Fruit fly (Drosophila melanogaster) whole organism, embryonic: Measurements from ENCODE around the gene Sirt6.

ENCODE experiments used
- Aef1 ChIP-seq: fragments of 200-800 bp; sonication (Bioruptor generic); IDR thresholded peaks from 3 replicates; pipeline ENCODE4 v1.3.6; 2022; ENCODE audit warnings: missing biosample characterization, missing genetic modification characterization
- Awh ChIP-seq: fragments of 200-800 bp; sonication (Bioruptor generic); IDR thresholded peaks from 2 replicates; pipeline ENCODE4, ENCODE4 v1.3.6; 2022; ENCODE audit warnings: missing biosample characterization, missing genetic modification characterization
- C15 ChIP-seq: fragments of 200-800 bp; sonication (Bioruptor generic); IDR thresholded peaks from 3 replicates; pipeline ENCODE4 v1.3.6; 2022; ENCODE audit warnings: missing biosample characterization, missing genetic modification characterization
- CG10431 ChIP-seq: fragments of 200-800 bp; sonication (Bioruptor generic); optimal IDR thresholded peaks from 3 replicates; lab custom pipeline; 2018; ENCODE audit warnings: missing biosample characterization, mild to moderate bottlenecking, missing genetic modification characterization
- CG1233 ChIP-seq: fragments of 200-800 bp; sonication (Bioruptor generic); optimal IDR thresholded peaks from 4 replicates; lab custom pipeline; 2018; ENCODE audit warnings: missing biosample characterization, mild to moderate bottlenecking, missing genetic modification characterization
- CG14710 ChIP-seq: fragments of 200-800 bp; sonication (Bioruptor generic); optimal IDR thresholded peaks from 3 replicates; lab custom pipeline; 2019; ENCODE audit warnings: missing biosample characterization, mild to moderate bottlenecking, missing genetic modification characterization, moderate library complexity
- CG15269 ChIP-seq: fragments of 200-800 bp; sonication (Bioruptor generic); optimal IDR thresholded peaks from 2 replicates; lab custom pipeline; 2018; ENCODE audit warnings: missing biosample characterization, mild to moderate bottlenecking, missing genetic modification characterization, moderate library complexity
- CG1529 ChIP-seq: fragments of 200-800 bp; sonication (Bioruptor generic); optimal IDR thresholded peaks from 3 replicates; lab custom pipeline; 2018; ENCODE audit warnings: missing biosample characterization, missing genetic modification characterization
- CG16779 ChIP-seq: fragments of 200-800 bp; sonication (Bioruptor generic); IDR thresholded peaks from 2 replicates; pipeline ENCODE4 v1.3.6; 2022; ENCODE audit warnings: missing biosample characterization, missing genetic modification characterization
- CG16863 ChIP-seq: fragments of 200-800 bp; sonication (Bioruptor generic); optimal IDR thresholded peaks from 3 replicates; lab custom pipeline; 2016; ENCODE audit warnings: missing biosample characterization, missing genetic modification characterization
- CG17359 ChIP-seq: fragments of 200-800 bp; sonication (Bioruptor generic); optimal IDR thresholded peaks from 3 replicates; lab custom pipeline; 2018; ENCODE audit warnings: missing biosample characterization, mild to moderate bottlenecking, missing genetic modification characterization, moderate library complexity
- CG17568 ChIP-seq: fragments of 200-800 bp; sonication (Bioruptor generic); optimal IDR thresholded peaks from 2 replicates; lab custom pipeline; 2018; ENCODE audit warnings: missing biosample characterization, mild to moderate bottlenecking, missing genetic modification characterization, moderate library complexity
- CG17802 ChIP-seq: fragments of 200-800 bp; sonication (Bioruptor generic); optimal IDR thresholded peaks from 2 replicates; lab custom pipeline; 2018; ENCODE audit warnings: missing biosample characterization, mild to moderate bottlenecking, missing genetic modification characterization, moderate library complexity
- CG1832 ChIP-seq: fragments of 200-800 bp; sonication (Bioruptor generic); optimal IDR thresholded peaks from 2 replicates; lab custom pipeline; 2017; ENCODE audit warnings: missing biosample characterization, mild to moderate bottlenecking, missing genetic modification characterization, inconsistent platforms
- CG2202 ChIP-seq: fragments of 200-800 bp; sonication (Bioruptor generic); optimal IDR thresholded peaks from 2 replicates; lab custom pipeline; 2018; ENCODE audit warnings: missing biosample characterization, mild to moderate bottlenecking, missing genetic modification characterization
- CG2678 ChIP-seq: fragments of 200-800 bp; sonication (Bioruptor generic); optimal IDR thresholded peaks from 3 replicates; lab custom pipeline; 2019; ENCODE audit warnings: missing biosample characterization, mild to moderate bottlenecking, missing genetic modification characterization, moderate library complexity
- CG2875 ChIP-seq: fragments of 200-800 bp; sonication (Bioruptor generic); optimal IDR thresholded peaks from 2 replicates; lab custom pipeline; 2017; ENCODE audit warnings: missing biosample characterization, mild to moderate bottlenecking, missing genetic modification characterization, missing genetic modification reagents
- CG30020 ChIP-seq: fragments of 200-800 bp; optimal IDR thresholded peaks from 2 replicates; lab custom pipeline; 2019; ENCODE audit warnings: missing biosample characterization, mild to moderate bottlenecking, missing genetic modification characterization, moderate library complexity
- CG30403 ChIP-seq: fragments of 200-800 bp; sonication (Bioruptor generic); optimal IDR thresholded peaks from 3 replicates; lab custom pipeline; 2016; ENCODE audit warnings: missing biosample characterization, missing genetic modification characterization
- CG31224 ChIP-seq: fragments of 200-800 bp; sonication (Bioruptor generic); IDR thresholded peaks from 2 replicates; pipeline ENCODE4 v1.3.6; 2022; ENCODE audit warnings: missing biosample characterization, missing genetic modification characterization
- CG4360 ChIP-seq: fragments of 200-800 bp; sonication (Bioruptor generic); IDR thresholded peaks from 2 replicates; pipeline ENCODE4 v1.3.6; 2022; ENCODE audit warnings: missing biosample characterization, missing genetic modification characterization
- CG5180 ChIP-seq: fragments of 200-800 bp; sonication (Bioruptor generic); optimal IDR thresholded peaks from 3 replicates; lab custom pipeline; 2017; ENCODE audit warnings: missing biosample characterization, missing genetic modification characterization, mild to moderate bottlenecking, moderate library complexity, missing genetic modification reagents
- CG7556 ChIP-seq: fragments of 200-800 bp; sonication (Bioruptor generic); optimal IDR thresholded peaks from 2 replicates; lab custom pipeline; 2017; ENCODE audit warnings: missing biosample characterization, mild to moderate bottlenecking, missing genetic modification characterization
- CG7963 ChIP-seq: fragments of 200-800 bp; sonication (Bioruptor generic); IDR thresholded peaks from 3 replicates; pipeline ENCODE4 v1.3.6; 2022; ENCODE audit warnings: missing biosample characterization, missing genetic modification characterization; ENCODE audit not compliant: partially characterized antibody
- CG9876 ChIP-seq: fragments of 200-800 bp; sonication (Bioruptor generic); optimal IDR thresholded peaks from 2 replicates; lab custom pipeline; 2016; ENCODE audit warnings: missing biosample characterization, missing genetic modification characterization
- CkIIα-i1 ChIP-seq: fragments of 200-800 bp; sonication (Bioruptor generic); IDR thresholded peaks from 2 replicates; pipeline ENCODE4 v1.3.6; 2022; ENCODE audit warnings: missing biosample characterization, missing genetic modification characterization
- Doc2 ChIP-seq: fragments of 200-800 bp; sonication (Bioruptor generic); IDR thresholded peaks from 2 replicates; pipeline ENCODE4 v1.3.6; 2022; ENCODE audit warnings: missing biosample characterization, missing genetic modification characterization
- Kr ChIP-seq: fragments of 200-800 bp; sonication (Bioruptor generic); optimal IDR thresholded peaks from 2 replicates; lab custom pipeline; 2017; ENCODE audit warnings: missing biosample characterization, mild to moderate bottlenecking, missing genetic modification characterization
- Optix ChIP-seq: fragments of 200-800 bp; sonication (Bioruptor generic); IDR thresholded peaks from 3 replicates; pipeline ENCODE4 v1.3.6; 2022; ENCODE audit warnings: missing biosample characterization, missing genetic modification characterization
- Rfx ChIP-seq: fragments of 200-800 bp; sonication (Bioruptor generic); IDR thresholded peaks from 2 replicates; pipeline ENCODE4 v1.3.6; 2022; ENCODE audit warnings: missing biosample characterization, missing genetic modification characterization
- Side ChIP-seq: fragments of 200-800 bp; sonication (Bioruptor generic); optimal IDR thresholded peaks from 2 replicates; lab custom pipeline; 2016; ENCODE audit warnings: missing biosample characterization, missing genetic modification characterization
- Spps ChIP-seq: fragments of 200-800 bp; sonication (Bioruptor generic); optimal IDR thresholded peaks from 2 replicates; lab custom pipeline; 2018; ENCODE audit warnings: missing biosample characterization, mild to moderate bottlenecking, missing genetic modification characterization
- Ssrp ChIP-seq: fragments of 200-800 bp; sonication (Bioruptor generic); optimal IDR thresholded peaks from 2 replicates; lab custom pipeline; 2018; ENCODE audit warnings: missing biosample characterization, mild to moderate bottlenecking, missing genetic modification characterization, moderate library complexity
- Trl ChIP-seq, 3 experiments: fragments of >200 bp in 2 of 3; fragments of 200-800 bp in 1 of 3; sonication (Bioruptor generic) in 1 of 3; optimal IDR thresholded peaks; 2 replicates in 1 of 3; 3 replicates in 2 of 3; lab custom pipeline; 2016 to 2017; ENCODE audit warnings: missing biosample characterization in 1 of 3, missing genetic modification characterization in 1 of 3
- bbx ChIP-seq: fragments of 200-800 bp; sonication (Bioruptor generic); IDR thresholded peaks from 2 replicates; pipeline ENCODE4 v1.3.6; 2022; ENCODE audit warnings: missing biosample characterization, missing genetic modification characterization; ENCODE audit not compliant: partially characterized antibody
- cato ChIP-seq: fragments of 200-800 bp; sonication (Bioruptor generic); optimal IDR thresholded peaks from 2 replicates; lab custom pipeline; 2016; ENCODE audit warnings: missing biosample characterization, missing genetic modification characterization, borderline replicate concordance
- chif ChIP-seq, 2 experiments: fragments of 200-800 bp; sonication (Bioruptor generic); optimal IDR thresholded peaks; 3 replicates each; lab custom pipeline; 2016; ENCODE audit warnings: missing biosample characterization in 2 of 2, missing genetic modification characterization in 2 of 2
- dmrt99B ChIP-seq: fragments of 200-800 bp; sonication (Bioruptor generic); optimal IDR thresholded peaks from 2 replicates; lab custom pipeline; 2018; ENCODE audit warnings: missing biosample characterization, mild to moderate bottlenecking, missing genetic modification characterization, moderate library complexity
- fd64A ChIP-seq: fragments of 200-800 bp; sonication (Bioruptor generic); optimal IDR thresholded peaks from 3 replicates; lab custom pipeline; 2018; ENCODE audit warnings: missing biosample characterization, mild to moderate bottlenecking, missing genetic modification characterization
- gce ChIP-seq: fragments of 200-800 bp; sonication (Bioruptor generic); IDR thresholded peaks from 3 replicates; pipeline ENCODE4 v1.3.6; 2022; ENCODE audit warnings: missing biosample characterization, missing genetic modification characterization
- gcm2 ChIP-seq: fragments of 200-800 bp; sonication (Bioruptor generic); optimal IDR thresholded peaks from 2 replicates; lab custom pipeline; 2016; ENCODE audit warnings: missing biosample characterization, missing genetic modification characterization
- hkb ChIP-seq, 2 experiments: fragments of 200-800 bp in 1 of 2; fragments of >200 bp in 1 of 2; sonication (Bioruptor generic) in 1 of 2; IDR thresholded peaks in 1 of 2; optimal IDR thresholded peaks in 1 of 2; 2 replicates each; pipeline versions ENCODE4 v1.3.6 to Lab custom; 2017 to 2022; ENCODE audit warnings: missing biosample characterization in 1 of 2, missing genetic modification characterization in 1 of 2
- onecut ChIP-seq: fragments of 200-800 bp; sonication (Bioruptor generic); IDR thresholded peaks from 2 replicates; pipeline ENCODE4 v1.3.6; 2022; ENCODE audit warnings: missing biosample characterization, missing genetic modification characterization
- pnt ChIP-seq: fragments of 200-800 bp; sonication (Bioruptor generic); optimal IDR thresholded peaks from 3 replicates; lab custom pipeline; 2016; ENCODE audit warnings: missing biosample characterization, missing genetic modification characterization
- row ChIP-seq: fragments of 200-800 bp; sonication (Bioruptor generic); IDR thresholded peaks from 3 replicates; pipeline ENCODE4 v1.3.6; 2022; ENCODE audit warnings: missing biosample characterization, missing genetic modification characterization
- sc ChIP-seq, 3 experiments: fragments of >200 bp in 2 of 3; fragments of 200-800 bp in 1 of 3; sonication (Bioruptor generic) in 1 of 3; optimal IDR thresholded peaks; 2 replicates in 2 of 3; 3 replicates in 1 of 3; lab custom pipeline; 2017; ENCODE audit warnings: mild to moderate bottlenecking in 1 of 3, missing biosample characterization in 1 of 3, missing genetic modification characterization in 1 of 3, missing genetic modification reagents in 1 of 3
- sima ChIP-seq: fragments of 200-800 bp; sonication (Bioruptor generic); optimal IDR thresholded peaks from 2 replicates; lab custom pipeline; 2016; ENCODE audit warnings: missing biosample characterization, missing genetic modification characterization
- tin ChIP-seq: fragments of 200-800 bp; sonication (Bioruptor generic); optimal IDR thresholded peaks from 3 replicates; lab custom pipeline; 2016; ENCODE audit warnings: missing biosample characterization, missing genetic modification characterization
- wek ChIP-seq: fragments of 200-800 bp; sonication (Bioruptor generic); optimal IDR thresholded peaks from 3 replicates; lab custom pipeline; 2018; ENCODE audit warnings: missing biosample characterization, mild to moderate bottlenecking, missing genetic modification characterization, moderate library complexity

The Sirt6 gene

DNA sequence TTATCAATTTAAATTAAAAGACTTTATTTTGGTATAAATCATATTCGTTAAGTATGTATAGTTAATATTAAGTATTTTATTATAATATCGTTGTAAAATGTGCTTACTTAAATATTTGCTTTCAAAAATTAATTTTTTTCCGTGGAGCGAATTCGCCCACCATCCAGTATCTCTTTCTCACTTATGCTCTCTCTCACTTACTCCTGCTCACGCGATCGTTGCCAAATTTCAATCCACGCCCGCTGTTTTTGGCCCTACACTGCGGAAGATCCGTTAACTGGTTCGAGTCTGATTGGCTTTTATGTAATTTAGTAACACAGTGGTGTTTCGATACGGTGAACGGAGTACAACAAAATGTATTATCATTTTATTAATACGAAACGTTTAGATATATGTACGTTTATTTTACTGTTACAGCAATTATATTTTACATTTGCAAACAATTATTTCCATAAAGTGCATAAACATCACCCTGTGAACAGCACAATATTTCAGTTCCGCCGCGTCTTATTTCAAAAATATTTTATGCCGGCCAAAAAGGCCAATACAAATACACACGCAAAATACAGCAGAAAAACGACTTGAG is 4.0 kb upstream of the Sirt6 start (continued):
- no peak for TF ChIP-seq CG1529 (GFP tag; lab: Kevin White, UChicago)
- no peak for TF ChIP-seq sc (optimal IDR thresholded peaks at IDR 0.05; lab: Kevin White, UChicago)
- no peak for TF ChIP-seq sc (GFP tag; optimal IDR thresholded peaks at IDR 0.05; lab: Kevin White, UChicago)
- no peak for TF ChIP-seq sima (GFP tag; lab: Kevin White, UChicago)
- TF ChIP-seq bbx (GFP tag; lab: Robert Waterston, UW): no peak
- no peak for TF ChIP-seq Side (GFP tag; lab: Kevin White, UChicago)
- peak; percentile 62 for TF ChIP-seq CG31224 (GFP tag; lab: Robert Waterston, UW)
- no peak for TF ChIP-seq wek
- peak; percentile 60 for TF ChIP-seq Aef1 (GFP tag; lab: Robert Waterston, UW)
- TF ChIP-seq row (GFP tag; lab: Robert Waterston, UW): peak; percentile 79
- peak; percentile 75 for TF ChIP-seq CG2678 (tag; lab: Kevin White, UChicago)
- TF ChIP-seq Spps: no peak
- peak; percentile 62 for TF ChIP-seq CG30403 (GFP tag; lab: Kevin White, UChicago)
- no peak for TF ChIP-seq Doc2
- TF ChIP-seq Trl (optimal IDR thresholded peaks at IDR 0.05; lab: Kevin White, UChicago): no peak
- TF ChIP-seq Trl (GFP tag; optimal IDR thresholded peaks at IDR 0.05; lab: Kevin White, UChicago): peak; percentile 11
- no peak for TF ChIP-seq hkb (optimal IDR thresholded peaks at IDR 0.05; lab: Kevin White, UChicago)
- peak; percentile 67 for TF ChIP-seq hkb (GFP tag; IDR thresholded peaks at IDR 0.05; lab: Robert Waterston, UW)
- TF ChIP-seq Awh: no peak
- peak; percentile 56 for TF ChIP-seq CG15269 (tag; lab: Kevin White, UChicago)
- TF ChIP-seq CG5180 (GFP tag; lab: Kevin White, UChicago): peak; percentile 21
- TF ChIP-seq pnt (GFP tag; lab: Kevin White, UChicago): no peak
- TF ChIP-seq dmrt99B (tag; lab: Kevin White, UChicago): peak; percentile 52
- no peak for TF ChIP-seq Kr (GFP tag; lab: Kevin White, UChicago)
- TF ChIP-seq CG17568: no peak
- TF ChIP-seq CG7556 (GFP tag; lab: Kevin White, UChicago): peak; percentile 67
- TF ChIP-seq CG7963 (GFP tag; lab: Robert Waterston, UW): no peak
- TF ChIP-seq CG30020 (tag; lab: Kevin White, UChicago): no peak
- TF ChIP-seq CG17359 (tag; lab: Kevin White, UChicago): peak; percentile 11
- TF ChIP-seq CG10431: no peak
- no peak for TF ChIP-seq CG14710 (tag; lab: Kevin White, UChicago)
- TF ChIP-seq C15 (GFP tag; lab: Robert Waterston, UW): no peak; the same call in 2 of the 3 replicates
- peak; percentile 12 for TF ChIP-seq Ssrp (tag; lab: Kevin White, UChicago)
- TF ChIP-seq cato (GFP tag; lab: Kevin White, UChicago): peak; percentile 45
- no peak for TF ChIP-seq CG9876 (GFP tag; lab: Kevin White, UChicago)
- TF ChIP-seq CG2875 (GFP tag; lab: Kevin White, UChicago): no peak
- no peak for TF ChIP-seq CG4360
- peak; percentile 4 for TF ChIP-seq CG16863 (GFP tag; lab: Kevin White, UChicago)
- 0 out of 2 replicates have a peak, but pooled peaks have one; percentile 9 for TF ChIP-seq CG16779 (GFP tag; lab: Robert Waterston, UW)
- no peak for TF ChIP-seq gcm2 (GFP tag; lab: Kevin White, UChicago)
- no peak for TF ChIP-seq CG1832 (GFP tag; lab: Kevin White, UChicago)
- no peak for TF ChIP-seq CG2202
- TF ChIP-seq chif (GFP tag; optimal IDR thresholded peaks at IDR 0.05; lab: Kevin White, UChicago): peak in 1 of 2 experiments; percentile 7
- peak; percentile 27 for TF ChIP-seq tin
- TF ChIP-seq gce (GFP tag; lab: Robert Waterston, UW): no peak
- no peak for TF ChIP-seq fd64A (GFP tag; lab: Kevin White, UChicago)
- TF ChIP-seq Optix (GFP tag; lab: Robert Waterston, UW): no peak
- TF ChIP-seq CG17802: no peak
- TF ChIP-seq CG1233: peak; percentile 40
- no peak for TF ChIP-seq CkIIα-i1 (GFP tag; lab: Robert Waterston, UW)
- peak; percentile 85 for TF ChIP-seq Rfx (GFP tag; lab: Robert Waterston, UW)
- no peak for TF ChIP-seq onecut (GFP tag; lab: Robert Waterston, UW)
